Fruit fly (Drosophila melanogaster): ENCODE results near the gene Rpp14a.

Gene Rpp14a

dm6 chr3R:30013909-30014308 is 42.8 kb upstream of the Rpp14a start (continued):
- no peak for TF ChIP-seq CG8632 (GFP tag; optimal IDR thresholded peaks at IDR 0.05)
- TF ChIP-seq Met (GFP tag; optimal IDR thresholded peaks at IDR 0.05), result peak; percentile 7
- TF ChIP-seq salr (GFP tag; optimal IDR thresholded peaks at IDR 0.05), result peak in 1 of 2 experiments; percentile 16
- peak; percentile 59 for TF ChIP-seq CG3919 (GFP tag; optimal IDR thresholded peaks at IDR 0.05)
- TF ChIP-seq dac (GFP tag; optimal IDR thresholded peaks at IDR 0.05), result no peak
- peak; percentile 5 for TF ChIP-seq Blimp-1 (GFP tag; optimal IDR thresholded peaks at IDR 0.05)
- TF ChIP-seq Sox15 (GFP tag; optimal IDR thresholded peaks at IDR 0.05), result no peak
- peak; percentile 36 for TF ChIP-seq topi (GFP tag; optimal IDR thresholded peaks at IDR 0.05)
- no peak for TF ChIP-seq pdm3 (GFP tag; optimal IDR thresholded peaks at IDR 0.05)
- TF ChIP-seq cyc (GFP tag; optimal IDR thresholded peaks at IDR 0.05), result no peak
- TF ChIP-seq CG4318 (GFP tag; optimal IDR thresholded peaks at IDR 0.05), result no peak
- peak; percentile 2 for TF ChIP-seq Eip93F (GFP tag; optimal IDR thresholded peaks at IDR 0.05)
- TF ChIP-seq Ets21C (GFP tag; optimal IDR thresholded peaks at IDR 0.05), result no peak

dm6 chr3R:30014480-30014879 is 42.2 kb upstream of the Rpp14a start:
- TF ChIP-seq Sox15 (GFP tag; optimal IDR thresholded peaks at IDR 0.05) (no peak), CG3032 (tag; optimal IDR thresholded peaks at IDR 0.05) (no peak), Ets96B (tag; optimal IDR thresholded peaks at IDR 0.05) (no peak), CG6854 (GFP tag; optimal IDR thresholded peaks at IDR 0.05) (no peak), Sox102F (GFP tag; optimal IDR thresholded peaks at IDR 0.05) (no peak), ss (GFP tag; optimal IDR thresholded peaks at IDR 0.05) (no peak), Gug (GFP tag; IDR thresholded peaks at IDR 0.05) (no peak), Hr38 (GFP tag; optimal IDR thresholded peaks at IDR 0.05) (no peak), vri (GFP tag; optimal IDR thresholded peaks at IDR 0.05) (no peak), cyc (GFP tag; optimal IDR thresholded peaks at IDR 0.05) (no peak), fkh (GFP tag; optimal IDR thresholded peaks at IDR 0.05) (no peak), CG3919 (GFP tag; optimal IDR thresholded peaks at IDR 0.05) (no peak), CG8119 (GFP tag; IDR thresholded peaks at IDR 0.05) (no peak), Blimp-1 (GFP tag; optimal IDR thresholded peaks at IDR 0.05) (no peak), dac (GFP tag; optimal IDR thresholded peaks at IDR 0.05) (no peak), achi (GFP tag; optimal IDR thresholded peaks at IDR 0.05) (no peak)

dm6 chr3R:30014977-30015514 is 41.6 kb upstream of the Rpp14a start, which contains the start of gene CG7920:
Gene CG7920, minus strand, starts transcription at chr3R:30015284.
- peak; percentile 66 for TF ChIP-seq CG9139 (GFP tag; optimal IDR thresholded peaks at IDR 0.05)
- TF ChIP-seq CG4318 (GFP tag; optimal IDR thresholded peaks at IDR 0.05), result no peak
- TF ChIP-seq vri (GFP tag; optimal IDR thresholded peaks at IDR 0.05), result peak; percentile 71
- TF ChIP-seq lz (GFP tag; optimal IDR thresholded peaks at IDR 0.05), result peak; percentile 39
- TF ChIP-seq Sox102F (GFP tag; optimal IDR thresholded peaks at IDR 0.05), result peak; percentile 25
- peak; percentile 52 for TF ChIP-seq CG16779 (tag; optimal IDR thresholded peaks at IDR 0.05)
- TF ChIP-seq Eip75B (GFP tag; optimal IDR thresholded peaks at IDR 0.05), result peak; percentile 42
- peak; percentile 65 to 68 for TF ChIP-seq ss (GFP tag; optimal IDR thresholded peaks at IDR 0.05)
- TF ChIP-seq CG3919 (GFP tag; optimal IDR thresholded peaks at IDR 0.05), result peak; percentile 65
- peak; percentile 42 for TF ChIP-seq dsx (GFP tag; optimal IDR thresholded peaks at IDR 0.05; ENCODE audit: poor library complexity, severe bottlenecking)
- peak; percentile 7 for TF ChIP-seq CG34406 (GFP tag; optimal IDR thresholded peaks at IDR 0.05)
- peak; percentile 61 for TF ChIP-seq CG1621 (tag; optimal IDR thresholded peaks at IDR 0.05)
- TF ChIP-seq Ets96B (tag; optimal IDR thresholded peaks at IDR 0.05), result no peak
- peak; percentile 73 for TF ChIP-seq CG6854 (GFP tag; optimal IDR thresholded peaks at IDR 0.05)
- peak; percentile 7 for TF ChIP-seq fkh (GFP tag; optimal IDR thresholded peaks at IDR 0.05)
- peak; percentile 10 for TF ChIP-seq CG31627 (GFP tag; optimal IDR thresholded peaks at IDR 0.05)
- peak; percentile 60; the same call in 2 of the 3 replicates for TF ChIP-seq eg (GFP tag; IDR thresholded peaks at IDR 0.05)
- TF ChIP-seq CG6808 (GFP tag; optimal IDR thresholded peaks at IDR 0.05), result peak; percentile 31
- peak; percentile 16 for TF ChIP-seq CG6792 (GFP tag; optimal IDR thresholded peaks at IDR 0.05)
- TF ChIP-seq CG6276 (GFP tag; optimal IDR thresholded peaks at IDR 0.05), result peak; percentile 44
- TF ChIP-seq CG8119 (GFP tag; IDR thresholded peaks at IDR 0.05), result peak; percentile 60; the same call in 2 of the 3 replicates
- peak; percentile 14 for TF ChIP-seq topi (GFP tag; optimal IDR thresholded peaks at IDR 0.05)
- TF ChIP-seq svp (GFP tag), result peak; percentile 44
- no peak for TF ChIP-seq Gug (GFP tag; IDR thresholded peaks at IDR 0.05)
- TF ChIP-seq Sox14 (GFP tag; optimal IDR thresholded peaks at IDR 0.05), result no peak
- TF ChIP-seq Eip93F (GFP tag; optimal IDR thresholded peaks at IDR 0.05), result no peak
- TF ChIP-seq acj6 (GFP tag; optimal IDR thresholded peaks at IDR 0.05), result no peak
- TF ChIP-seq cyc (GFP tag; optimal IDR thresholded peaks at IDR 0.05), result peak; percentile 13
- TF ChIP-seq Lpt (GFP tag; optimal IDR thresholded peaks at IDR 0.05), result no peak
- peak; percentile 45 for TF ChIP-seq net (GFP tag; optimal IDR thresholded peaks at IDR 0.05)
- peak; percentile 61; the same call in 2 of the 3 replicates for TF ChIP-seq CG6163 (GFP tag; IDR thresholded peaks at IDR 0.05)
- peak; percentile 12 for TF ChIP-seq CG32006 (GFP tag; optimal IDR thresholded peaks at IDR 0.05)
- TF ChIP-seq achi (GFP tag; optimal IDR thresholded peaks at IDR 0.05), result no peak
- peak; percentile 50 for TF ChIP-seq esn (GFP tag; optimal IDR thresholded peaks at IDR 0.05)
- TF ChIP-seq CG15336 (GFP tag; IDR thresholded peaks at IDR 0.05), result peak; percentile 46; the same call in 1 of the 2 replicates
